Worm (Caenorhabditis elegans): ENCODE measurements around the gene ZK353.2.

ce11 chrIII:8369172-8369571 lies 29.3 kb upstream of the ZK353.2 start:
- TF ChIP-seq ama-1 (optimal IDR thresholded peaks at IDR 0.05) (no peak), ets-7 (tag; optimal IDR thresholded peaks at IDR 0.05) (no peak), F13C5.2 (tag; optimal IDR thresholded peaks at IDR 0.05) (no peak), B0310.2 (tag; optimal IDR thresholded peaks at IDR 0.05) (no peak), tra-4 (tag; optimal IDR thresholded peaks at IDR 0.05) (no peak)
